Worm (Caenorhabditis elegans): ENCODE data around the gene nuo-4.

The nuo-4 gene

ce11 chrIII:7154526-7154925, 4.1 kb downstream of the nuo-4 start:
- TF ChIP-seq sma-9 (GFP tag; optimal IDR thresholded peaks at IDR 0.05) (peak; percentile 40), sma-9 (tag; optimal IDR thresholded peaks at IDR 0.05) (no peak), nhr-237 (tag; optimal IDR thresholded peaks at IDR 0.05) (no peak), unc-55 (GFP tag; optimal IDR thresholded peaks at IDR 0.05) (peak; percentile 28), skn-1 (tag; optimal IDR thresholded peaks at IDR 0.05) (peak; percentile 13), crh-2 (tag; optimal IDR thresholded peaks at IDR 0.05) (peak; percentile 50)

DNA sequence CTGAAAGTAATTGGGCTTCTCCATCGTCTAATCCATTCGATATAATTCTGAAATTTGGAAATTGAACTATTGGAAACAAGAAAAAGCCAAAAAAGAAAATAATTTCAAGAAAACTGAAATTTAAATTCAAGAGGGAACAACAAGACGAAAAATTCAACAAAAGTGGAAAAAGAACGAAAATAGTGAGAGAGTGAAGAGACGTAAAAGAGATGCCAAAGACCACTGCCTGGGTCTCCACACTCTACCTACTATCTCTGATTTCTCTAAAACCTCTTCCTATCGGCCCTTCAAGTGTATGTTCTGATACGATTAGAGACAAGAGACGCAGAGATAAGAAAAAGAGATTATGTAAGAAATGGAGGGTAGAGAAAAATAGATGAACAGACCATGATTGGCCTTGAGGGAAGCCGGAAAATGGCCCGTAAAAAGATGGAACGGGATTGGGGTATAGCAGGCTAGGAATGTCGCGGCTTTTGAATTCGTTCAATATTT, 4.8 kb downstream of the nuo-4 start, which contains the start of gene ogt-1:
ogt-1 (minus strand) TSS at position 51 of the 492 bp plus-strand sequence.
- no peak for TF ChIP-seq elt-1 (tag; optimal IDR thresholded peaks at IDR 0.05)
- peak; percentile 72 for TF ChIP-seq nhr-21 (tag; optimal IDR thresholded peaks at IDR 0.05)
- peak; percentile 58 for TF ChIP-seq zag-1 (tag; optimal IDR thresholded peaks at IDR 0.05)
- peak; percentile 67 for TF ChIP-seq ceh-16 (tag; optimal IDR thresholded peaks at IDR 0.05)
- TF ChIP-seq ztf-11 (tag; optimal IDR thresholded peaks at IDR 0.05): no peak
- no peak for TF ChIP-seq aly-2 (tag; optimal IDR thresholded peaks at IDR 0.05)
- no peak for TF ChIP-seq ztf-1 (GFP tag; conservative IDR thresholded peaks at IDR 0.05)
- peak; percentile 93 for TF ChIP-seq ztf-4 (tag; optimal IDR thresholded peaks at IDR 0.05)
- peak; percentile 64 for TF ChIP-seq mab-5 (tag; optimal IDR thresholded peaks at IDR 0.05)
- TF ChIP-seq nhr-6 (tag; optimal IDR thresholded peaks at IDR 0.05): peak; percentile 91
- peak; percentile 56 to 93 for TF ChIP-seq lsy-2 (tag; optimal IDR thresholded peaks at IDR 0.05)
- no peak for TF ChIP-seq ceh-82 (tag; optimal IDR thresholded peaks at IDR 0.05)
- peak; percentile 98 for TF ChIP-seq egl-27 (tag; optimal IDR thresholded peaks at IDR 0.05)
- no peak for TF ChIP-seq nhr-237 (tag; optimal IDR thresholded peaks at IDR 0.05)
- no peak for TF ChIP-seq nhr-11 (tag; optimal IDR thresholded peaks at IDR 0.05)
- TF ChIP-seq nhr-10 (tag; optimal IDR thresholded peaks at IDR 0.05): no peak
- TF ChIP-seq crh-2 (tag; optimal IDR thresholded peaks at IDR 0.05): peak; percentile 95
- TF ChIP-seq mdl-1 (tag; optimal IDR thresholded peaks at IDR 0.05): peak; percentile 71 to 85
- no peak for TF ChIP-seq mbf-1 (tag; optimal IDR thresholded peaks at IDR 0.05)
- TF ChIP-seq ZK546.5 (tag; optimal IDR thresholded peaks at IDR 0.05): peak; percentile 48
- TF ChIP-seq Y55F3AM.14 (GFP tag; optimal IDR thresholded peaks at IDR 0.05): peak; percentile 39
- no peak for TF ChIP-seq skn-1 (tag; optimal IDR thresholded peaks at IDR 0.05)
- TF ChIP-seq elt-3 (tag; optimal IDR thresholded peaks at IDR 0.05): no peak
- no peak for TF ChIP-seq peb-1 (tag; optimal IDR thresholded peaks at IDR 0.05)
- no peak for TF ChIP-seq nhr-23 (tag; optimal IDR thresholded peaks at IDR 0.05)
- TF ChIP-seq sma-3 (GFP tag; optimal IDR thresholded peaks at IDR 0.05): peak; percentile 86
- TF ChIP-seq nhr-25 (tag; optimal IDR thresholded peaks at IDR 0.05): peak; percentile 94
- no peak for TF ChIP-seq R02D3.7 (tag; optimal IDR thresholded peaks at IDR 0.05)
- TF ChIP-seq ama-1 (optimal IDR thresholded peaks at IDR 0.05): peak; percentile 84
- TF ChIP-seq dmd-4 (tag; optimal IDR thresholded peaks at IDR 0.05): no peak
- TF ChIP-seq lin-13 (GFP tag; optimal IDR thresholded peaks at IDR 0.05): peak; percentile 82
- peak; percentile 94 for TF ChIP-seq C34F6.9 (tag; optimal IDR thresholded peaks at IDR 0.05)
- TF ChIP-seq gmeb-1 (tag; optimal IDR thresholded peaks at IDR 0.05): peak; percentile 81
- TF ChIP-seq unc-55 (GFP tag; optimal IDR thresholded peaks at IDR 0.05): peak; percentile 96
- TF ChIP-seq nhr-129 (tag; optimal IDR thresholded peaks at IDR 0.05): peak; percentile 90
- peak; percentile 88 for TF ChIP-seq sem-4 (tag; optimal IDR thresholded peaks at IDR 0.05)
- TF ChIP-seq lin-39 (tag; optimal IDR thresholded peaks at IDR 0.05): no peak
- TF ChIP-seq alr-1 (tag; optimal IDR thresholded peaks at IDR 0.05): no peak
- peak; percentile 66 for TF ChIP-seq blmp-1 (tag; optimal IDR thresholded peaks at IDR 0.05; ENCODE audit: insufficient read depth)
- TF ChIP-seq lin-11 (tag; optimal IDR thresholded peaks at IDR 0.05): no peak
- peak; percentile 79 for TF ChIP-seq fos-1 (tag; optimal IDR thresholded peaks at IDR 0.05)
- no peak for TF ChIP-seq nhr-77 (tag; optimal IDR thresholded peaks at IDR 0.05)
- peak; percentile 92 for TF ChIP-seq F13H6.1 (tag; optimal IDR thresholded peaks at IDR 0.05)
- TF ChIP-seq nhr-12 (tag; optimal IDR thresholded peaks at IDR 0.05): no peak
- peak; percentile 98 for TF ChIP-seq sma-9 (GFP tag; optimal IDR thresholded peaks at IDR 0.05)
- TF ChIP-seq sma-9 (tag; optimal IDR thresholded peaks at IDR 0.05): no peak
- no peak for TF ChIP-seq unc-62 (GFP tag; optimal IDR thresholded peaks at IDR 0.05)
- peak; percentile 80 for TF ChIP-seq snpc-4 (tag; optimal IDR thresholded peaks at IDR 0.05)
- no peak for TF ChIP-seq unc-39 (tag; optimal IDR thresholded peaks at IDR 0.05)

Data from whole organism, L2 larva.